Fruit fly (Drosophila melanogaster) whole organism: ENCODE results near the gene CG16903.
A peak's percentile ranks its signal among the peaks of the same experiment; 100 is the strongest.

Experiments used
- CG8478 ChIP-seq: fragments of >200 bp; optimal IDR thresholded peaks from 2 replicates; lab custom pipeline; 2018; ENCODE audit warnings: inconsistent platforms
- Dll ChIP-seq: fragments of >200 bp; optimal IDR thresholded peaks from 2 replicates; lab custom pipeline; 2017
- EcR ChIP-seq, 2 experiments: fragments of >200 bp; optimal IDR thresholded peaks; 2 replicates each; lab custom pipeline; 2017; ENCODE audit warnings: missing biosample characterization in 2 of 2, missing genetic modification characterization in 2 of 2, missing genetic modification reagents in 2 of 2
- pan ChIP-seq: fragments of >200 bp; optimal IDR thresholded peaks from 2 replicates; lab custom pipeline; 2017
- psq ChIP-seq: fragments of >200 bp; optimal IDR thresholded peaks from 2 replicates; lab custom pipeline; 2017
- usp ChIP-seq: fragments of >200 bp; optimal IDR thresholded peaks from 2 replicates; lab custom pipeline; 2017; ENCODE audit warnings: missing biosample characterization, missing genetic modification characterization, mixed read lengths

CG16903 gene

DNA sequence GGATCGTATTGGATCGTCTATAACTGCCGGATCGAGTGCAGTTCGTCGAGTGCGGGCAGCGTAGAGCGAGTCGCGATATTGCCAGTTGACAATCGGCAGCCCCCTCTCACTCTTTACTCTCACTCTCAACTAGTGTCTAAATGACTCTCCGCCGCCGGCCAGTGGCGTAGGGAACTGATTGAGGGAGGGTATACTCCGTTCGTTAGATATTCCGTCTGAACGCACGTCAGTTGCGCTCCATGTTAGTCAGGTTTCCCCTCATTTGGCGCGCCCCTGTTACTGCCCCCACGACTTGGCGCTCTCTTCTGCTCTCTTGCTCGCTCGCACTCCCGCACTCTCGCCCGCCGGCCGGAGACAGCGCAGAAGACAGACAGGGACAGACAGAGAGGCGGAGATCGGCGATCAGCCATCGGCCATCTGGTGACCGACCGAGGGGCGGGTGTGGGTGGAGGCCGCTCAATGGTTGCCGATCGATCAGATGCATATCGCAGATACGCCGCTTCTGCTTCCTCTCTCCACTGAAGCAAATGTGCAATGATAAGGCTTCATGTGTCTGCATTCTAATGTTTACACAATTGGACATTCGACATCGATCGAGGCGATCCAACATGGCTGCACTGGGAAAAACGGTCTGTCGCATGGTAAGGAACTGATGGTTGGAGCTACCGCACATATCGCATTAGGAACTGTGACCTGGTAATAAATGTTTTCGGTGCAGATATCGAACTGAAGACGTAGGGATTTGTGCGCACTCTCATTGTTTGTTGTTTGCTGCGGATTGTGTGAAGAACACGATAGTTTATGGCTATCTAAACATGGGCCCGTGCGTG is 29.9 kb downstream of the CG16903 start, which contains the start of gene moody:
moody (minus strand) TSS at position 51 of the 830 bp plus-strand sequence.
- no peak for TF ChIP-seq usp (GFP tag; lab: Kevin White, UChicago)
- no peak for TF ChIP-seq CG8478
- TF ChIP-seq EcR (GFP tag; optimal IDR thresholded peaks at IDR 0.05; lab: Kevin White, UChicago) = no peak
- peak; percentile 93 for TF ChIP-seq Dll
- no peak for TF ChIP-seq psq

- TF ChIP-seq EcR (GFP tag; optimal IDR thresholded peaks at IDR 0.05; lab: Kevin White, UChicago) = no peak
- no peak for TF ChIP-seq pan
- TF ChIP-seq CG8478 = no peak
- TF ChIP-seq psq = no peak
- no peak for TF ChIP-seq Dll
- no peak for TF ChIP-seq usp (GFP tag; lab: Kevin White, UChicago)
Measured at dm6 chrX:2048778-2049686, 31.2 kb downstream of the CG16903 start.

- TF ChIP-seq psq (no peak), usp (GFP tag; lab: Kevin White, UChicago) (no peak), pan (no peak), Dll (no peak), EcR (GFP tag; optimal IDR thresholded peaks at IDR 0.05; lab: Kevin White, UChicago) (no peak), CG8478 (no peak)
Measured at dm6 chrX:2043660-2044397, 36.4 kb downstream of the CG16903 start, which contains the start of gene CG4325. CG4325 (minus strand) TSS chrX:2043818.

dm6 chrX:2041981-2042847 is 38.0 kb downstream of the CG16903 start, which contains the start of the genes Actn and usp:
Actn (minus strand) TSS chrX:2042311.
usp (minus strand) TSS chrX:2042311.
- TF ChIP-seq Dll = peak; percentile 39
- TF ChIP-seq usp (GFP tag; lab: Kevin White, UChicago) = no peak

- TF ChIP-seq CG8478 (no peak), EcR (GFP tag; optimal IDR thresholded peaks at IDR 0.05; lab: Kevin White, UChicago) (no peak), usp (GFP tag; lab: Kevin White, UChicago) (no peak), psq (no peak), pan (no peak), Dll (no peak)
Measured at dm6 chrX:2041312-2041918, 38.8 kb downstream of the CG16903 start, which contains the start of gene CG4313. CG4313 (plus strand) TSS chrX:2041868.

- no peak for TF ChIP-seq CG8478
- TF ChIP-seq usp (GFP tag; lab: Kevin White, UChicago) = no peak
- TF ChIP-seq psq = no peak
- no peak for TF ChIP-seq Dll
- TF ChIP-seq EcR (GFP tag; optimal IDR thresholded peaks at IDR 0.05; lab: Kevin White, UChicago) = no peak
- no peak for TF ChIP-seq pan
Measured at dm6 chrX:2037605-2038004, 42.6 kb downstream of the CG16903 start.

dm6 chrX:2036800-2037488 is 43.3 kb downstream of the CG16903 start:
- no peak for TF ChIP-seq CG8478
- no peak for TF ChIP-seq EcR (GFP tag; optimal IDR thresholded peaks at IDR 0.05; lab: Kevin White, UChicago)
- TF ChIP-seq psq = no peak
- TF ChIP-seq pan = peak; percentile 92
- no peak for TF ChIP-seq usp (GFP tag; lab: Kevin White, UChicago)
- no peak for TF ChIP-seq Dll

DNA sequence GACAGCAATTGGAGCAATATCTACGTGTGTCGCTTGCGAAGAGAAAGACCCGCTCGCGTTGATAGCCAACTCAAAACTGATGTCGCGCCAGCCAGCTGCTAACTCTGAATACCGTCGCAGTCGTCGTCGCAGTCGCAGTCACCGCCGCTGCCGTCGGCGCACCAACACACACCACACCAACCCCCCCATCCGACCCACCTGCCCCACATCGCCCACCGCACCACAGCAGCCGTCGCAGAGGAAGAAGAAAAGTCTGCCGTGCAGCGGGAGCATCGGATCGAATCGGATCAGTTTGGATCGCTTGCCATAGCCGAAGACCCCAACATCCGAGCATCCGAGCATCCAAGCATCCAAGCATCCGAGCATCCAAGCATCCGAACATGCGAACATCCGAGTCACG is 43.8 kb downstream of the CG16903 start:
- no peak for TF ChIP-seq CG8478
- TF ChIP-seq usp (GFP tag; lab: Kevin White, UChicago) = no peak
- no peak for TF ChIP-seq pan
- no peak for TF ChIP-seq EcR (GFP tag; optimal IDR thresholded peaks at IDR 0.05; lab: Kevin White, UChicago)
- no peak for TF ChIP-seq psq
- no peak for TF ChIP-seq Dll

dm6 chrX:2032821-2033436 is 47.3 kb downstream of the CG16903 start:
- no peak for TF ChIP-seq EcR (GFP tag; optimal IDR thresholded peaks at IDR 0.05; lab: Kevin White, UChicago)

- TF ChIP-seq pan = no peak
- no peak for TF ChIP-seq CG8478
- TF ChIP-seq EcR (GFP tag; optimal IDR thresholded peaks at IDR 0.05; lab: Kevin White, UChicago) = no peak
- TF ChIP-seq usp (GFP tag; lab: Kevin White, UChicago) = no peak
- TF ChIP-seq psq = no peak
- no peak for TF ChIP-seq Dll
Measured at dm6 chrX:2032160-2032801, 47.9 kb downstream of the CG16903 start.
